Worm (Caenorhabditis elegans): ENCODE measurements around the gene lido-7.

lido-7 gene

DNA sequence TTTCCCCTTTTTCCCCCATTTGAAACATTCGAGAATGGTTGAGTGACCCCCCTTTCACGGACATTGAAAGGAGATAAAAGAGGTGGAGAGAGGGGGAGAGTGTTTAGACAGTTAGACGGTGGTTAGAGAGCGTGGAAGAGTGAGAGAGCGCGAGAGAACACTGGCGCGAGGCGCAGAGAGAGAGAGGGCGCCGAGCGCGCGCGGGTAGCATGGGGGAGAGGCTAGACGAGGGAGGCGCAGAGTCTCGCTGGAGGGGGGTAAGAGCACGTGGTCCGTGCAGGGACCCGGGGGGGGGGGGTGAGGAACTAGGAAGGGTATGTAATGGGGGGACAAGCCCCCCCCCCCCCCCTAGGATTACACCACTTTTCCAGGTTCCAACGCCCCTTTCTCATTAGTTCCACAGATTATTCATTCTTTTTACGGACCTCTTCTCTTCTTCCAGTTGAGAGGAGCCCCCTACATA lies 14.1 kb upstream of the lido-7 start:
- no peak for TF ChIP-seq drap-1 (GFP tag; optimal IDR thresholded peaks at IDR 0.05)
- TF ChIP-seq bed-3 (GFP tag; optimal IDR thresholded peaks at IDR 0.05), result peak; percentile 49
- TF ChIP-seq mls-2 (tag; optimal IDR thresholded peaks at IDR 0.05), result peak; percentile 62
- peak; percentile 48 for TF ChIP-seq blmp-1 (tag; optimal IDR thresholded peaks at IDR 0.05)
- peak; percentile 74 for TF ChIP-seq elt-3 (tag; optimal IDR thresholded peaks at IDR 0.05)
- TF ChIP-seq pha-4 (tag; optimal IDR thresholded peaks at IDR 0.05), result peak; percentile 82
- peak; percentile 54 for TF ChIP-seq ztf-11 (tag; optimal IDR thresholded peaks at IDR 0.05)
- peak; percentile 83 for TF ChIP-seq ces-1 (GFP tag; optimal IDR thresholded peaks at IDR 0.05)
- TF ChIP-seq lsy-2 (tag; optimal IDR thresholded peaks at IDR 0.05), result peak; percentile 43
- peak; percentile 15 for TF ChIP-seq flh-1 (GFP tag; optimal IDR thresholded peaks at IDR 0.05)
- TF ChIP-seq unc-120 (tag; optimal IDR thresholded peaks at IDR 0.05; ENCODE audit: poor library complexity, severe bottlenecking), result peak; percentile 50
- peak; percentile 82 for TF ChIP-seq nhr-237 (tag; optimal IDR thresholded peaks at IDR 0.05)
- TF ChIP-seq nhr-28 (tag; optimal IDR thresholded peaks at IDR 0.05), result no peak
- no peak for TF ChIP-seq zip-8 (tag; optimal IDR thresholded peaks at IDR 0.05)
- TF ChIP-seq ham-2 (GFP tag; optimal IDR thresholded peaks at IDR 0.05), result peak; percentile 68
- TF ChIP-seq unc-39 (tag; optimal IDR thresholded peaks at IDR 0.05), result no peak
- TF ChIP-seq hlh-1 (tag; optimal IDR thresholded peaks at IDR 0.05), result peak; percentile 26
- peak; percentile 69 for TF ChIP-seq sptf-1 (tag; optimal IDR thresholded peaks at IDR 0.05)
- no peak for TF ChIP-seq sem-2 (GFP tag; optimal IDR thresholded peaks at IDR 0.05)
- TF ChIP-seq lin-13 (tag; optimal IDR thresholded peaks at IDR 0.05), result no peak
- peak; percentile 51 for TF ChIP-seq unc-62 (GFP tag; optimal IDR thresholded peaks at IDR 0.05)
- no peak for TF ChIP-seq mab-5 (tag; optimal IDR thresholded peaks at IDR 0.05)
- TF ChIP-seq M03D4.4 (tag; optimal IDR thresholded peaks at IDR 0.05), result peak; percentile 56
- peak; percentile 60 for TF ChIP-seq mep-1 (tag; optimal IDR thresholded peaks at IDR 0.05)
- no peak for TF ChIP-seq tbx-8 (GFP tag; optimal IDR thresholded peaks at IDR 0.05)

ce11 chrII:2975561-2976230 lies 12.4 kb upstream of the lido-7 start:
- TF ChIP-seq zip-8 (tag; optimal IDR thresholded peaks at IDR 0.05), result peak; percentile 87
- TF ChIP-seq hlh-1 (tag; optimal IDR thresholded peaks at IDR 0.05), result no peak

ce11 chrII:2976597-2976996 lies 11.5 kb upstream of the lido-7 start, which contains the start of gene nhr-88:
nhr-88 (plus strand) TSS chrII:2976639.
- TF ChIP-seq sptf-1 (tag; optimal IDR thresholded peaks at IDR 0.05) (peak; percentile 8), unc-39 (tag; optimal IDR thresholded peaks at IDR 0.05) (no peak)

- TF ChIP-seq bed-3 (GFP tag; optimal IDR thresholded peaks at IDR 0.05) (no peak), ceh-43 (GFP tag; optimal IDR thresholded peaks at IDR 0.05) (no peak), ceh-39 (tag; optimal IDR thresholded peaks at IDR 0.05) (no peak), mep-1 (tag; optimal IDR thresholded peaks at IDR 0.05) (no peak), mab-5 (tag; optimal IDR thresholded peaks at IDR 0.05) (no peak), nhr-12 (tag; optimal IDR thresholded peaks at IDR 0.05) (no peak), ham-2 (GFP tag; optimal IDR thresholded peaks at IDR 0.05) (no peak), nhr-28 (tag; optimal IDR thresholded peaks at IDR 0.05) (no peak), lsy-2 (tag; optimal IDR thresholded peaks at IDR 0.05) (no peak), lin-32 (GFP tag; optimal IDR thresholded peaks at IDR 0.05) (no peak), blmp-1 (tag; optimal IDR thresholded peaks at IDR 0.05) (no peak), M03D4.4 (tag; optimal IDR thresholded peaks at IDR 0.05) (no peak), sem-2 (GFP tag; optimal IDR thresholded peaks at IDR 0.05) (no peak), flh-1 (GFP tag; optimal IDR thresholded peaks at IDR 0.05) (no peak), ces-1 (GFP tag; optimal IDR thresholded peaks at IDR 0.05) (no peak), lin-13 (tag; optimal IDR thresholded peaks at IDR 0.05) (no peak), tbx-8 (GFP tag; optimal IDR thresholded peaks at IDR 0.05) (no peak)
Observed at ce11 chrII:2977652-2978051, 10.4 kb upstream of the lido-7 start.

ce11 chrII:2979061-2979460 lies 9.0 kb upstream of the lido-7 start:
- TF ChIP-seq nhr-28 (tag; optimal IDR thresholded peaks at IDR 0.05) (no peak), ham-2 (GFP tag; optimal IDR thresholded peaks at IDR 0.05) (peak; percentile 36), ces-1 (GFP tag; optimal IDR thresholded peaks at IDR 0.05) (no peak)

ce11 chrII:2984383-2984782 lies 3.7 kb upstream of the lido-7 start:
- TF ChIP-seq mab-5 (tag; optimal IDR thresholded peaks at IDR 0.05) (no peak), blmp-1 (tag; optimal IDR thresholded peaks at IDR 0.05) (no peak), zip-8 (tag; optimal IDR thresholded peaks at IDR 0.05) (no peak), ztf-11 (tag; optimal IDR thresholded peaks at IDR 0.05) (no peak), ces-1 (GFP tag; optimal IDR thresholded peaks at IDR 0.05) (no peak), ham-2 (GFP tag; optimal IDR thresholded peaks at IDR 0.05) (no peak), lsy-2 (tag; optimal IDR thresholded peaks at IDR 0.05) (no peak), nhr-76 (tag; optimal IDR thresholded peaks at IDR 0.05) (no peak), nhr-28 (tag; optimal IDR thresholded peaks at IDR 0.05) (no peak), ceh-39 (tag; optimal IDR thresholded peaks at IDR 0.05) (no peak), M03D4.4 (tag; optimal IDR thresholded peaks at IDR 0.05) (no peak), pha-4 (tag; optimal IDR thresholded peaks at IDR 0.05) (no peak), flh-1 (GFP tag; optimal IDR thresholded peaks at IDR 0.05) (no peak), lin-13 (tag; optimal IDR thresholded peaks at IDR 0.05) (no peak), nhr-2 (tag; optimal IDR thresholded peaks at IDR 0.05) (no peak), sem-2 (GFP tag; optimal IDR thresholded peaks at IDR 0.05) (no peak)

Measured in whole organism, mixed stage, embryonic.